Fruit fly (Drosophila melanogaster) whole organism, embryonic: ENCODE measurements around the gene Rpn9.
A peak's percentile ranks its signal among the peaks of the same experiment; 100 is the strongest.

Source experiments
- Atf-2 ChIP-seq: fragments of 200-800 bp; sonication (Bioruptor generic); optimal IDR thresholded peaks from 2 replicates; lab custom pipeline; 2016; ENCODE audit warnings: missing biosample characterization, missing genetic modification characterization
- BEAF-32 ChIP-seq: fragments of 200-800 bp; sonication (Bioruptor generic); optimal IDR thresholded peaks from 3 replicates; lab custom pipeline; 2017; ENCODE audit warnings: missing biosample characterization, missing genetic modification characterization, mild to moderate bottlenecking, moderate library complexity, missing genetic modification reagents
- CG10209 ChIP-seq: fragments of 200-800 bp; sonication (Bioruptor generic); optimal IDR thresholded peaks from 3 replicates; lab custom pipeline; 2017; ENCODE audit warnings: missing biosample characterization, mild to moderate bottlenecking, missing genetic modification characterization, missing genetic modification reagents
- CG10267 ChIP-seq: fragments of 200-800 bp; sonication (Bioruptor generic); optimal IDR thresholded peaks from 2 replicates; lab custom pipeline; 2018; ENCODE audit warnings: missing biosample characterization, mild to moderate bottlenecking, missing genetic modification characterization, moderate library complexity
- CG10462 ChIP-seq: fragments of 200-800 bp; sonication (Bioruptor generic); optimal IDR thresholded peaks from 2 replicates; lab custom pipeline; 2016; ENCODE audit warnings: missing biosample characterization, missing genetic modification characterization
- CG11723 ChIP-seq: fragments of 200-800 bp; sonication (Bioruptor generic); optimal IDR thresholded peaks from 2 replicates; lab custom pipeline; 2017; ENCODE audit warnings: missing biosample characterization, mild to moderate bottlenecking, missing genetic modification characterization
- CG12104 ChIP-seq: fragments of 200-800 bp; sonication (Bioruptor generic); optimal IDR thresholded peaks from 3 replicates; lab custom pipeline; 2016; ENCODE audit warnings: missing biosample characterization, missing genetic modification characterization
- CG12299 ChIP-seq: fragments of 200-800 bp; sonication (Bioruptor generic); optimal IDR thresholded peaks from 2 replicates; lab custom pipeline; 2018; ENCODE audit warnings: missing biosample characterization, mild to moderate bottlenecking, missing genetic modification characterization
- CG1233 ChIP-seq: fragments of 200-800 bp; sonication (Bioruptor generic); optimal IDR thresholded peaks from 4 replicates; lab custom pipeline; 2018; ENCODE audit warnings: missing biosample characterization, mild to moderate bottlenecking, missing genetic modification characterization
- CG12659 ChIP-seq: fragments of 200-800 bp; sonication (Bioruptor generic); optimal IDR thresholded peaks from 3 replicates; lab custom pipeline; 2017; ENCODE audit warnings: mild to moderate bottlenecking, missing biosample characterization, missing genetic modification reagents, missing genetic modification characterization
- CG13123 ChIP-seq: fragments of 200-800 bp; sonication (Bioruptor generic); optimal IDR thresholded peaks from 2 replicates; lab custom pipeline; 2016; ENCODE audit warnings: missing biosample characterization, missing genetic modification characterization
- CG14667 ChIP-seq: fragments of 200-800 bp; sonication (Bioruptor generic); IDR thresholded peaks from 2 replicates; pipeline ENCODE4 v1.3.6; 2022; ENCODE audit warnings: missing biosample characterization, missing genetic modification characterization
- CG1602 ChIP-seq: fragments of 200-800 bp; sonication (Bioruptor generic); optimal IDR thresholded peaks from 3 replicates; lab custom pipeline; 2016; ENCODE audit warnings: missing biosample characterization, missing genetic modification characterization
- CG2678 ChIP-seq: fragments of 200-800 bp; sonication (Bioruptor generic); optimal IDR thresholded peaks from 3 replicates; lab custom pipeline; 2019; ENCODE audit warnings: missing biosample characterization, mild to moderate bottlenecking, missing genetic modification characterization, moderate library complexity
- CG2889 ChIP-seq: fragments of 200-800 bp; sonication (Bioruptor generic); IDR thresholded peaks from 3 replicates; pipeline ENCODE4 v1.3.6; 2022; ENCODE audit warnings: missing biosample characterization, missing genetic modification characterization
- CG31224 ChIP-seq: fragments of 200-800 bp; sonication (Bioruptor generic); IDR thresholded peaks from 2 replicates; pipeline ENCODE4 v1.3.6; 2022; ENCODE audit warnings: missing biosample characterization, missing genetic modification characterization
- CG3726 ChIP-seq: fragments of 200-800 bp; sonication (Bioruptor generic); IDR thresholded peaks from 3 replicates; pipeline ENCODE4, ENCODE4 v1.3.6; 2022; ENCODE audit warnings: missing biosample characterization, missing genetic modification characterization
- CG42726 ChIP-seq: fragments of 200-800 bp; sonication (Bioruptor generic); IDR thresholded peaks from 2 replicates; pipeline ENCODE4 v1.3.6; 2022; ENCODE audit warnings: missing biosample characterization, missing genetic modification characterization; ENCODE audit not compliant: partially characterized antibody
- CG4424 ChIP-seq: fragments of 200-800 bp; sonication (Bioruptor generic); optimal IDR thresholded peaks from 3 replicates; lab custom pipeline; 2016; ENCODE audit warnings: missing biosample characterization, missing genetic modification characterization
- CG6254 ChIP-seq: fragments of 200-800 bp; sonication (Bioruptor generic); optimal IDR thresholded peaks from 3 replicates; lab custom pipeline; 2017; ENCODE audit warnings: mild to moderate bottlenecking, missing biosample characterization, missing genetic modification reagents, missing genetic modification characterization
- CG8944 ChIP-seq: fragments of 200-800 bp; sonication (Bioruptor generic); optimal IDR thresholded peaks from 3 replicates; lab custom pipeline; 2016; ENCODE audit warnings: missing biosample characterization, missing genetic modification characterization
- D19A ChIP-seq: fragments of 200-800 bp; optimal IDR thresholded peaks from 3 replicates; lab custom pipeline; 2019; ENCODE audit warnings: missing biosample characterization, mild to moderate bottlenecking, missing genetic modification characterization, moderate library complexity
- Dad ChIP-seq: fragments of 200-800 bp; sonication (Bioruptor generic); optimal IDR thresholded peaks from 3 replicates; lab custom pipeline; 2016; ENCODE audit warnings: missing biosample characterization, missing genetic modification characterization
- Dfd ChIP-seq, 2 experiments: fragments of >200 bp; optimal IDR thresholded peaks; 2 replicates each; lab custom pipeline; 2017; ENCODE audit warnings: missing biosample characterization in 2 of 2, missing genetic modification characterization in 2 of 2
- Elba2 ChIP-seq: fragments of 200-800 bp; sonication (Bioruptor generic); optimal IDR thresholded peaks from 3 replicates; lab custom pipeline; 2016; ENCODE audit warnings: missing biosample characterization, missing genetic modification characterization
- Hr3 ChIP-seq: fragments of 200-800 bp; sonication (Bioruptor generic); optimal IDR thresholded peaks from 3 replicates; lab custom pipeline; 2016; ENCODE audit warnings: missing biosample characterization, missing genetic modification characterization
- Hr78 ChIP-seq, 2 experiments: fragments of 200-800 bp in 1 of 2; fragments of >200 bp in 1 of 2; sonication (Bioruptor generic) in 1 of 2; optimal IDR thresholded peaks; 2 replicates each; lab custom pipeline; 2017 to 2019; ENCODE audit warnings: missing biosample characterization in 2 of 2, missing genetic modification characterization in 2 of 2, mild to moderate bottlenecking in 1 of 2, moderate library complexity in 1 of 2
- Oli ChIP-seq: fragments of 200-800 bp; sonication (Bioruptor generic); optimal IDR thresholded peaks from 2 replicates; lab custom pipeline; 2018; ENCODE audit warnings: missing biosample characterization, mild to moderate bottlenecking, missing genetic modification characterization, moderate library complexity
- Pdp1 ChIP-seq, 2 experiments: fragments of 200-800 bp; sonication (Bioruptor generic); optimal IDR thresholded peaks; 3 replicates each; lab custom pipeline; 2016; ENCODE audit warnings: missing biosample characterization in 2 of 2, missing genetic modification characterization in 2 of 2, mild to moderate bottlenecking in 1 of 2, moderate library complexity in 1 of 2
- Sin3A ChIP-seq: fragments of >200 bp; optimal IDR thresholded peaks from 2 replicates; lab custom pipeline; 2018
- Spps ChIP-seq: fragments of 200-800 bp; sonication (Bioruptor generic); optimal IDR thresholded peaks from 2 replicates; lab custom pipeline; 2018; ENCODE audit warnings: missing biosample characterization, mild to moderate bottlenecking, missing genetic modification characterization
- Usf ChIP-seq: fragments of 200-800 bp; sonication (Bioruptor generic); optimal IDR thresholded peaks from 2 replicates; lab custom pipeline; 2017; ENCODE audit warnings: missing genotype, missing biosample characterization, missing genetic modification characterization
- Vsx1 ChIP-seq: fragments of 200-800 bp; sonication (Bioruptor generic); optimal IDR thresholded peaks from 2 replicates; lab custom pipeline; 2017; ENCODE audit warnings: missing biosample characterization, mild to moderate bottlenecking, missing genetic modification characterization, missing genetic modification reagents
- ac ChIP-seq: fragments of 200-800 bp; sonication (Bioruptor generic); optimal IDR thresholded peaks from 3 replicates; lab custom pipeline; 2017; ENCODE audit warnings: missing biosample characterization, mild to moderate bottlenecking, missing genetic modification characterization
- amos ChIP-seq: fragments of 200-800 bp; sonication (Bioruptor generic); IDR thresholded peaks from 2 replicates; pipeline ENCODE4 v1.3.6; 2022; ENCODE audit warnings: missing biosample characterization, missing genetic modification characterization; ENCODE audit not compliant: partially characterized antibody
- ara ChIP-seq: fragments of 200-800 bp; sonication (Bioruptor generic); IDR thresholded peaks from 2 replicates; pipeline ENCODE4 v1.3.6; 2022; ENCODE audit warnings: missing biosample characterization, missing genetic modification characterization
- bsh ChIP-seq, 2 experiments: fragments of 200-800 bp; sonication (Bioruptor generic); optimal IDR thresholded peaks; 2 replicates each; lab custom pipeline; 2017 to 2018; ENCODE audit warnings: mild to moderate bottlenecking in 2 of 2, missing biosample characterization in 2 of 2, missing genetic modification characterization in 2 of 2, moderate library complexity in 1 of 2
- cad ChIP-seq: fragments of >200 bp; optimal IDR thresholded peaks from 2 replicates; lab custom pipeline; 2017; ENCODE audit warnings: missing biosample characterization, missing genetic modification characterization
- caup ChIP-seq: fragments of 200-800 bp; sonication (Bioruptor generic); optimal IDR thresholded peaks from 3 replicates; lab custom pipeline; 2017; ENCODE audit warnings: missing biosample characterization, mild to moderate bottlenecking, missing genetic modification characterization, moderate library complexity; ENCODE audit not compliant: severe bottlenecking
- chinmo ChIP-seq: fragments of 200-800 bp; sonication (Bioruptor generic); IDR thresholded peaks from 4 replicates; pipeline ENCODE4 v1.3.6; 2022; ENCODE audit warnings: missing biosample characterization, missing genetic modification characterization; ENCODE audit not compliant: partially characterized antibody
- ci ChIP-seq: fragments of 200-800 bp; sonication (Bioruptor generic); IDR thresholded peaks from 3 replicates; pipeline ENCODE4 v1.3.6; 2022; ENCODE audit warnings: missing biosample characterization, missing genetic modification characterization
- dmrt99B ChIP-seq: fragments of 200-800 bp; sonication (Bioruptor generic); optimal IDR thresholded peaks from 2 replicates; lab custom pipeline; 2018; ENCODE audit warnings: missing biosample characterization, mild to moderate bottlenecking, missing genetic modification characterization, moderate library complexity
- lilli ChIP-seq: fragments of 200-800 bp; sonication (Bioruptor generic); optimal IDR thresholded peaks from 3 replicates; lab custom pipeline; 2016; ENCODE audit warnings: missing biosample characterization, missing genetic modification characterization
- luna ChIP-seq: fragments of 200-800 bp; sonication (Bioruptor generic); optimal IDR thresholded peaks from 2 replicates; lab custom pipeline; 2016; ENCODE audit warnings: missing biosample characterization, missing genetic modification characterization
- maf-S ChIP-seq: fragments of 200-800 bp; sonication (Bioruptor generic); optimal IDR thresholded peaks from 2 replicates; lab custom pipeline; 2016; ENCODE audit warnings: missing biosample characterization, missing genetic modification characterization
- run ChIP-seq: fragments of 200-800 bp; sonication (Bioruptor generic); optimal IDR thresholded peaks from 3 replicates; lab custom pipeline; 2018; ENCODE audit warnings: missing biosample characterization, mild to moderate bottlenecking, missing genetic modification characterization
- sob ChIP-seq: fragments of 200-800 bp; sonication (Bioruptor generic); IDR thresholded peaks from 2 replicates; pipeline ENCODE4 v1.3.6; 2022; ENCODE audit warnings: missing biosample characterization, missing genetic modification characterization
- sqz ChIP-seq: fragments of 200-800 bp; sonication (Bioruptor generic); optimal IDR thresholded peaks from 3 replicates; lab custom pipeline; 2018; ENCODE audit warnings: missing biosample characterization, mild to moderate bottlenecking, missing genetic modification characterization
- trem ChIP-seq: fragments of 200-800 bp; optimal IDR thresholded peaks from 3 replicates; lab custom pipeline; 2019; ENCODE audit warnings: missing biosample characterization, mild to moderate bottlenecking, missing genetic modification characterization, moderate library complexity

Rpn9 gene

dm6 chr3R:23709508-23710208, 23.6 kb downstream of the Rpn9 start, which contains the start of gene CG10301 (continued):
- peak; percentile 66 for TF ChIP-seq CG1602 (GFP tag; lab: Kevin White, UChicago)
- TF ChIP-seq Dfd (GFP tag; optimal IDR thresholded peaks at IDR 0.05; lab: Kevin White, UChicago): no peak
- peak; percentile 56 for TF ChIP-seq CG14667 (GFP tag; lab: Robert Waterston, UW)
- peak; percentile 47 for TF ChIP-seq Hr3
- peak; percentile 67 for TF ChIP-seq D19A (tag; lab: Kevin White, UChicago)
- TF ChIP-seq Vsx1 (GFP tag; lab: Kevin White, UChicago): no peak
- peak; percentile 59 for TF ChIP-seq CG4424 (GFP tag; lab: Kevin White, UChicago)
- no peak for TF ChIP-seq CG31224 (GFP tag; lab: Robert Waterston, UW)
- no peak for TF ChIP-seq CG12299 (tag; lab: Kevin White, UChicago)
- peak; percentile 65 for TF ChIP-seq Oli (tag; lab: Kevin White, UChicago)
- peak; percentile 39 for TF ChIP-seq lilli (GFP tag; lab: Kevin White, UChicago)
- TF ChIP-seq CG6254 (GFP tag; lab: Kevin White, UChicago): peak; percentile 67
- TF ChIP-seq luna (GFP tag; lab: Kevin White, UChicago): no peak
- TF ChIP-seq Usf (GFP tag; lab: Kevin White, UChicago): peak; percentile 44
- no peak for TF ChIP-seq CG13123 (GFP tag; lab: Kevin White, UChicago)
- peak; percentile 67 for TF ChIP-seq CG10267 (tag; lab: Kevin White, UChicago)
- peak; percentile 84 for TF ChIP-seq ara (GFP tag; lab: Robert Waterston, UW)
- TF ChIP-seq CG12104 (GFP tag; lab: Kevin White, UChicago): no peak
- peak; percentile 27 for TF ChIP-seq CG12659 (GFP tag; lab: Kevin White, UChicago)
- TF ChIP-seq ac (GFP tag; lab: Kevin White, UChicago): peak; percentile 61
- peak; percentile 82 for TF ChIP-seq ci
- no peak for TF ChIP-seq BEAF-32 (GFP tag; lab: Kevin White, UChicago)
- peak; percentile 31 for TF ChIP-seq sqz
- TF ChIP-seq CG11723 (GFP tag; lab: Kevin White, UChicago): peak; percentile 1
- peak; percentile 26; the same call in 1 of the 2 replicates for TF ChIP-seq sob
- peak; percentile 66 for TF ChIP-seq dmrt99B (tag; lab: Kevin White, UChicago)
- TF ChIP-seq CG2889: no peak
- no peak for TF ChIP-seq chinmo (GFP tag; lab: Robert Waterston, UW)
- no peak for TF ChIP-seq caup (GFP tag; lab: Kevin White, UChicago)
- peak; percentile 27 for TF ChIP-seq Dad (GFP tag; lab: Kevin White, UChicago)
- peak; percentile 56 for TF ChIP-seq CG1233 (GFP tag; lab: Kevin White, UChicago)
- TF ChIP-seq Elba2 (GFP tag; lab: Kevin White, UChicago): no peak
- TF ChIP-seq CG10209 (GFP tag; lab: Kevin White, UChicago): peak; percentile 67
- no peak for TF ChIP-seq Sin3A (lab: Kevin White, UChicago)
- TF ChIP-seq Hr78 (GFP tag; optimal IDR thresholded peaks at IDR 0.05; lab: Kevin White, UChicago): no peak
- TF ChIP-seq CG10462: peak; percentile 43
- peak; percentile 46 for TF ChIP-seq Atf-2
- peak; percentile 21 to 34 for TF ChIP-seq Pdp1 (GFP tag; optimal IDR thresholded peaks at IDR 0.05; lab: Kevin White, UChicago)
- peak; percentile 28 for TF ChIP-seq Spps (tag; lab: Kevin White, UChicago)
- no peak for TF ChIP-seq maf-S (GFP tag; lab: Kevin White, UChicago)
- no peak for TF ChIP-seq CG3726 (GFP tag; lab: Robert Waterston, UW)
- TF ChIP-seq trem (tag; lab: Kevin White, UChicago): peak; percentile 49
- peak; percentile 22 for TF ChIP-seq CG8944
- TF ChIP-seq CG2678 (tag; lab: Kevin White, UChicago): peak; percentile 51
- no peak for TF ChIP-seq run (tag; lab: Kevin White, UChicago)
- TF ChIP-seq bsh (GFP tag; optimal IDR thresholded peaks at IDR 0.05; lab: Kevin White, UChicago): peak in 1 of 2 experiments; percentile 81
- no peak for TF ChIP-seq cad (GFP tag; lab: Kevin White, UChicago)
- TF ChIP-seq amos: no peak
- no peak for TF ChIP-seq CG42726 (GFP tag; lab: Robert Waterston, UW)
